Worm (Caenorhabditis elegans): ENCODE results near the gene dod-24.

- no peak for TF ChIP-seq nhr-237 (tag; optimal IDR thresholded peaks at IDR 0.05)
- no peak for TF ChIP-seq ces-1 (GFP tag; optimal IDR thresholded peaks at IDR 0.05)
- TF ChIP-seq pha-4 (tag; optimal IDR thresholded peaks at IDR 0.05), result no peak
- TF ChIP-seq lin-32 (GFP tag; optimal IDR thresholded peaks at IDR 0.05), result no peak
- no peak for TF ChIP-seq nhr-12 (tag; optimal IDR thresholded peaks at IDR 0.05)
- no peak for TF ChIP-seq snpc-4 (tag; optimal IDR thresholded peaks at IDR 0.05)
- no peak for TF ChIP-seq nhr-76 (tag; optimal IDR thresholded peaks at IDR 0.05)
- no peak for TF ChIP-seq mab-5 (tag; optimal IDR thresholded peaks at IDR 0.05)
- no peak for TF ChIP-seq ceh-43 (GFP tag; optimal IDR thresholded peaks at IDR 0.05)
- no peak for TF ChIP-seq unc-62 (GFP tag; optimal IDR thresholded peaks at IDR 0.05)
- no peak for TF ChIP-seq elt-1 (tag; optimal IDR thresholded peaks at IDR 0.05; ENCODE audit: borderline replicate concordance, insufficient read depth)
- no peak for TF ChIP-seq unc-39 (tag; optimal IDR thresholded peaks at IDR 0.05)
Observed at ce11 chrIV:12975981-12976380, 34.8 kb upstream of the dod-24 start, which contains the start of gene dod-17.

Measured in whole organism, mixed stage, embryonic.